Fruit fly (Drosophila melanogaster) whole organism, prepupa: ENCODE measurements around the gene CG7840.

ENCODE experiments used
- CG16779 ChIP-seq: fragments of 200-800 bp; sonication (Bioruptor generic); optimal IDR thresholded peaks from 3 replicates; lab custom pipeline; 2017; ENCODE audit warnings: missing biosample characterization, mild to moderate bottlenecking, missing genetic modification characterization
- CG7368 ChIP-seq: fragments of 200-800 bp; sonication (Bioruptor generic); optimal IDR thresholded peaks from 3 replicates; lab custom pipeline; 2016; ENCODE audit warnings: missing biosample characterization, missing genetic modification characterization
- Eip78C ChIP-seq: fragments of 200-800 bp; sonication (Bioruptor generic); peaks from one replicate; lab custom pipeline; 2016; ENCODE audit warnings: missing biosample characterization, missing genetic modification characterization
- Met ChIP-seq: fragments of 200-800 bp; sonication (Bioruptor generic); optimal IDR thresholded peaks from 3 replicates; lab custom pipeline; 2016; ENCODE audit warnings: missing biosample characterization, missing genetic modification characterization
- fkh ChIP-seq: fragments of 200-800 bp; sonication (Bioruptor generic); optimal IDR thresholded peaks from 3 replicates; lab custom pipeline; 2017; ENCODE audit warnings: missing biosample characterization, mild to moderate bottlenecking, missing genetic modification characterization, moderate library complexity

dm6 chr2L:8339751-8340349, 34.5 kb downstream of the CG7840 start:
- TF ChIP-seq Met (no peak), CG16779 (tag; lab: Kevin White, UChicago) (no peak), Eip78C (GFP tag; lab: Kevin White, UChicago) (no peak), CG7368 (no peak), fkh (GFP tag; lab: Kevin White, UChicago) (no peak)
